Worm (Caenorhabditis elegans) whole organism, early embryonic: ENCODE measurements around the gene xbp-1.

ENCODE experiments used
- B0310.2 ChIP-seq: sonication (generic microtip); optimal IDR thresholded peaks from 2 replicates; lab custom pipeline; 2016; ENCODE audit warnings: mild to moderate bottlenecking, missing genetic modification characterization, missing compliant biosample characterization
- F13C5.2 ChIP-seq: sonication (generic microtip); optimal IDR thresholded peaks from 2 replicates; lab custom pipeline; 2017; ENCODE audit warnings: mild to moderate bottlenecking, missing genetic modification characterization, inconsistent platforms, missing compliant biosample characterization
- aly-1 ChIP-seq: sonication (generic microtip); optimal IDR thresholded peaks from 2 replicates; lab custom pipeline; 2016; ENCODE audit warnings: missing genetic modification characterization, missing compliant biosample characterization
- ama-1 ChIP-seq: fragments of 150-350 bp; optimal IDR thresholded peaks from 2 replicates; lab custom pipeline; 2014
- ceh-13 ChIP-seq: fragments of 200-800 bp; sonication (Bioruptor generic); optimal IDR thresholded peaks from 2 replicates; lab custom pipeline; 2018; ENCODE audit warnings: mild to moderate bottlenecking, missing genetic modification characterization, missing compliant biosample characterization
- ceh-36 ChIP-seq: sonication (generic microtip); optimal IDR thresholded peaks from 2 replicates; lab custom pipeline; 2016; ENCODE audit warnings: missing genetic modification characterization, inconsistent platforms, missing compliant biosample characterization
- ets-7 ChIP-seq: sonication (generic microtip); optimal IDR thresholded peaks from 2 replicates; lab custom pipeline; 2016; ENCODE audit warnings: missing genotype, missing genetic modification characterization, missing compliant biosample characterization
- flt-1 ChIP-seq: fragments of 200-800 bp; sonication (Bioruptor generic); IDR thresholded peaks from 2 replicates; pipeline ENCODE4 v1.3.6; 2022; ENCODE audit warnings: missing genetic modification characterization, missing compliant biosample characterization
- hmbx-1 ChIP-seq: sonication (generic microtip); optimal IDR thresholded peaks from 2 replicates; lab custom pipeline; 2016; ENCODE audit warnings: mild to moderate bottlenecking, missing genetic modification characterization, missing compliant biosample characterization
- hmg-4 ChIP-seq: fragments of 200-800 bp; sonication (Bioruptor generic); optimal IDR thresholded peaks from 2 replicates; lab custom pipeline; 2018; ENCODE audit warnings: mild to moderate bottlenecking, missing genetic modification characterization, missing compliant biosample characterization
- hnd-1 ChIP-seq: sonication (generic microtip); optimal IDR thresholded peaks from 2 replicates; lab custom pipeline; 2016; ENCODE audit warnings: missing genetic modification characterization, missing compliant biosample characterization
- pes-1 ChIP-seq: fragments of 200-800 bp; sonication (Bioruptor generic); IDR thresholded peaks from 2 replicates; pipeline ENCODE4 v1.3.6; 2022; ENCODE audit warnings: missing genetic modification reagents, missing genetic modification characterization, missing compliant biosample characterization
- scrt-1 ChIP-seq: fragments of 200-800 bp; sonication (Bioruptor generic); IDR thresholded peaks from 2 replicates; pipeline ENCODE4 v1.3.6; 2022; ENCODE audit warnings: missing genetic modification characterization, missing compliant biosample characterization
- sea-1 ChIP-seq: fragments of 200-800 bp; sonication (Bioruptor generic); conservative IDR thresholded peaks from 2 replicates; pipeline ENCODE4 v1.3.6; 2022; ENCODE audit warnings: missing genetic modification characterization, missing compliant biosample characterization
- tbx-11 ChIP-seq: fragments of 200-800 bp; sonication (Bioruptor generic); IDR thresholded peaks from 2 replicates; pipeline ENCODE4 v1.3.6; 2022; ENCODE audit warnings: missing genetic modification characterization, missing compliant biosample characterization
- tbx-37 ChIP-seq: fragments of 200-800 bp; sonication (Bioruptor generic); conservative IDR thresholded peaks from 2 replicates; pipeline ENCODE4 v1.3.6; 2022; ENCODE audit warnings: missing genetic modification reagents, missing genetic modification characterization, missing compliant biosample characterization
- tra-4 ChIP-seq: sonication (generic microtip); optimal IDR thresholded peaks from 2 replicates; lab custom pipeline; 2017; ENCODE audit warnings: missing genetic modification characterization, missing compliant biosample characterization

The xbp-1 gene

DNA sequence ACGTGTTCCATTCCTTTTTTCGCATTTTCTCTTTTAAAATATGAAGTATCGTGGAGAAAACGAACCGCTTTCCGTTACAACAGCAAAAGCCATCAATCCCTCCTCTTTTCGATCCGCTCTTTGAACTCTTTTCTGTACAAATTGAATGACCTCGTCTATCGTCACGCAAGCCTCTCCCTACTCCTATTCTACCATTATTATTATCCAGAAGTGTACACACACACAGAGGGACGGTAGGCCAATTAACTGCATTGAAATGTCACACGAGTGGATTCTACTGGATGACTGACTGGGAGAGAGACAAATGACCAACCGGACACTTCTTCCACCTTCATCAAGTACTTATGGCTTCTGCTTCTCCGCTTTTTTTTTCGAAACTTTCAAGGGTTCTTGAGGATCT, 14.6 kb downstream of the xbp-1 start:
- no peak for TF ChIP-seq pes-1 (GFP tag; lab: Robert Waterston, UW)
- no peak for TF ChIP-seq aly-1 (tag; lab: Kevin White, UChicago)
- no peak for TF ChIP-seq hmbx-1 (tag; lab: Kevin White, UChicago)
- no peak for TF ChIP-seq sea-1 (GFP tag; lab: Robert Waterston, UW)
- TF ChIP-seq hmg-4 (GFP tag; lab: Kevin White, UChicago), result no peak

DNA sequence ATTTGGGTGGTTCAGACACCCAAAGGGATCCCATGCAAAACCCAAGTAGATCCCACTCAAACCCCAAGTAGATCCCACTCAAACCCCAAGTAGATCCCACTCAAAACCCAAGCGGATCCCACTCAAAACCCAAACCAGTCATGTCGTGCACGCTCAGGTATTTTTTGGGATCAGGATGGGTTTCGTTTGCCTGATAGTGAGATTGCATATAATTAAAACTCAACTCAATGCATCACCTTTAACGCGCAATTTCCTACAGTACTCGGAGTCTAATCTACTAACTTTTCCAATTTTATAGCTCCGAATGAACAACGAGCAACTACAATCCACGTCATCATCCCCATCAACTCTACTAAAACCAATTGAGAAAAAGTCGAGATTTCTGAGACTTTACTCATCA, 15.6 kb downstream of the xbp-1 start, which contains the start of gene phlp-2:
Gene phlp-2, plus strand, starts transcription at position 301 of the 400 bp plus-strand sequence.
- TF ChIP-seq hmbx-1 (tag; lab: Kevin White, UChicago) (no peak), ceh-13 (GFP tag; lab: Kevin White, UChicago) (no peak), scrt-1 (GFP tag; lab: Robert Waterston, UW) (no peak), tra-4 (no peak), pes-1 (GFP tag; lab: Robert Waterston, UW) (no peak), B0310.2 (tag; lab: Kevin White, UChicago) (no peak), ets-7 (no peak), ceh-36 (tag; lab: Kevin White, UChicago) (no peak), flt-1 (no peak), aly-1 (tag; lab: Kevin White, UChicago) (no peak), sea-1 (GFP tag; lab: Robert Waterston, UW) (no peak), F13C5.2 (tag; lab: Kevin White, UChicago) (no peak), hnd-1 (tag; lab: Kevin White, UChicago) (no peak), tbx-11 (GFP tag; lab: Robert Waterston, UW) (no peak), tbx-37 (no peak), hmg-4 (GFP tag; lab: Kevin White, UChicago) (no peak), ama-1 (lab: Kevin White, UChicago) (no peak)

DNA sequence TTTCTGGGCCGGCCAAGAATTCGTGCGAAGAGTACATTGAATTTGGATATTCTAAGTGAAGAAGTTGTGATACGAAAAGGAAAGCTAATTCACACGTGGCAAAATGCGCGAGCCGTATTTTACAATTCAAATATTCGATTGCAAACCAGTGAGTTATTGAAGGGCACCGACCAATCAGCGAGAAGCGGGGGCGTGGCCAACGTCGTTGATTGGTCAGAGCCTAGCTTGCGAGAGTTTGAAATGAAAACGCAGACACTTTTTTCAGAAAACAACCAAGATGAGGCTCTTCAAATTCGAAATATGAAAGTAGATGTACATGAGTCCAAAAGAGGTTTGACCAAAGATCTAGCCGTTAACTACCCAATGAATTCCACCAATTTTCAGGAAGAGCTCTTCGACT, 17.1 kb downstream of the xbp-1 start:
- TF ChIP-seq B0310.2 (tag; lab: Kevin White, UChicago) (no peak), F13C5.2 (tag; lab: Kevin White, UChicago) (no peak), aly-1 (tag; lab: Kevin White, UChicago) (no peak), ama-1 (lab: Kevin White, UChicago) (no peak), tbx-11 (GFP tag; lab: Robert Waterston, UW) (no peak), sea-1 (GFP tag; lab: Robert Waterston, UW) (no peak), hmbx-1 (tag; lab: Kevin White, UChicago) (no peak), tbx-37 (no peak)

DNA sequence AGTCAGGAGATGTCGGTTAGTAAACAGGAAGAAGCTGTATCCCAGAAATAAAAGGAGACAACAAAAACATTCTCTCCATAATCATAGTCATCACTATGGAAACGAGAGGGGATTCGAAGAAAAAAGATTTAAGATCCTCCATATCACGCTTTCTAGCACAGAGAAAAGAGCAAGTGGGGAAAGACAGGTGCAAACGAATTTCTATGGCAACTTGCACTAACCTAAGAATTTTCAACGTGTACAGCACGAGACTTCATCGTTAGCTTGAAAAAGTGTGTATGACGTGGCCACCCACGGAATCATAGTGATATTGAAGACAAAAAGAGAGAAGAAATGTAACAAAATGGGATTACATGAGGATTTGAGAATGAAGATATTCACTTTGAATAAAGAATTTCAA, 27.3 kb downstream of the xbp-1 start:
- TF ChIP-seq hmg-4 (GFP tag; lab: Kevin White, UChicago) (no peak), tra-4 (no peak), ama-1 (lab: Kevin White, UChicago) (no peak), sea-1 (GFP tag; lab: Robert Waterston, UW) (no peak), tbx-37 (no peak), F13C5.2 (tag; lab: Kevin White, UChicago) (no peak), aly-1 (tag; lab: Kevin White, UChicago) (no peak), hmbx-1 (tag; lab: Kevin White, UChicago) (no peak), hnd-1 (tag; lab: Kevin White, UChicago) (no peak)

DNA sequence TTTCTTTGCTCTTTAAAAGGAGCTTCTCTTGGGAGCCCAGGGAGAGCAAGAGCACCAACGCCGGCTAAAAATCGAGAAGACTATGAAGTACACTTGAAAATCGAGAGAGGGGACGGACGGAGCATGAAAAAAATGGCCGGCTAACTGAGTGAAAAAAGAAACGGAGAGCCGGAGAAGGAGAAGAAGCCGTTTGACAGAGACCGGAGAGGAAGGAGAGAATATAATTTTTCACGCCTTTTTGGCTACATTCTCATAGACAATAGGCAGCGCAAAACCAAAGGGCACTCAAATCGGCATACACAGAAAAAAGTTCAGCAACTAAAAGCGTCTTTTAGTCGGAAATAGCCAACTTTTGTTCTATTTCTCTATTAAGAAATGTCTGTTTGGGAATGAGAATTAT, 27.9 kb downstream of the xbp-1 start:
- no peak for TF ChIP-seq hmg-4 (GFP tag; lab: Kevin White, UChicago)

DNA sequence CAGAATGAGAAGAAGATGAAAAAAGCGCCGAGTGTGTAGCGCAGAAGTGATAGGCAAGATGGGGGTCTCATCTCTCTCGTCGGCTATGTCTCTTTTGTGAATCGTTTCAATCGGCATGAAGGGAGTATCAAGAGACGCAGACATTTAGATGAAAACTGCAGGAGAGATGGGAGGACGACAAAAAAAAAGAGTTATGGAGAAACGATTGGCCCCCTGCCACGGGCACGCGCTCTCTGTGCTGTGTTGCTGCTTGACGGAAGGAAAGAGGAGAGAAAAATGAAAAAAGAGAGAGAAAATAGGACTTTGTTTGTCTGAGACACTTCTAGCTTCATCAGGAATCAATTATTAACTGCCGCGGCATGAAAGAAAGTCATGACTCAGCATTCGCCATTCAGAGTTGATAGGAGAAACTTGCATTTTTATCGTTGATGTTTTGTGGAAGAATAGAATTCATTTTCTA, 30.1 kb downstream of the xbp-1 start:
- TF ChIP-seq hmbx-1 (tag; lab: Kevin White, UChicago) (no peak), F13C5.2 (tag; lab: Kevin White, UChicago) (peak; percentile 42), hmg-4 (GFP tag; lab: Kevin White, UChicago) (peak; percentile 70), B0310.2 (tag; lab: Kevin White, UChicago) (no peak), ceh-13 (GFP tag; lab: Kevin White, UChicago) (no peak), aly-1 (tag; lab: Kevin White, UChicago) (no peak), tra-4 (no peak), hnd-1 (tag; lab: Kevin White, UChicago) (no peak)

DNA sequence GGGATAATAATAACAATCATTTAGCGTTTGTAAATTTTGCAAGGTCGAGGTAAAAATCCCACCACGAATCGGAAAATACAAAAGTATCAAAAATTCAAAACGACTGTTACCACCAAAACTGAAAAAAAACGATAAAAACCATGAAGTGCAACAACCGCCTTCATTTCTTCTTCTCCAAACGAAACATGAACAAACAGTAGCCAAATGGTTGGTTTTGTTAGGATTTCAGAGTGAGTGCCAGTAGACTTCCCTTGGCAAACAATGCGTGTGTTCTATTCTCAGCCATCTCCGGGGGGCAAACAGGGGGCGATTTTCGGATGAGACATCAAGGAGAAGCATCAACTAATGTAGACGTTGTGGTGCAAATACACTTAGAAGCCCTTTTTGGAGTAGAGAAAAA, 31.1 kb downstream of the xbp-1 start:
- no peak for TF ChIP-seq ama-1 (lab: Kevin White, UChicago)
- TF ChIP-seq sea-1 (GFP tag; lab: Robert Waterston, UW), result no peak
- no peak for TF ChIP-seq scrt-1 (GFP tag; lab: Robert Waterston, UW)
- TF ChIP-seq F13C5.2 (tag; lab: Kevin White, UChicago), result no peak
- no peak for TF ChIP-seq B0310.2 (tag; lab: Kevin White, UChicago)
- no peak for TF ChIP-seq hmg-4 (GFP tag; lab: Kevin White, UChicago)

DNA sequence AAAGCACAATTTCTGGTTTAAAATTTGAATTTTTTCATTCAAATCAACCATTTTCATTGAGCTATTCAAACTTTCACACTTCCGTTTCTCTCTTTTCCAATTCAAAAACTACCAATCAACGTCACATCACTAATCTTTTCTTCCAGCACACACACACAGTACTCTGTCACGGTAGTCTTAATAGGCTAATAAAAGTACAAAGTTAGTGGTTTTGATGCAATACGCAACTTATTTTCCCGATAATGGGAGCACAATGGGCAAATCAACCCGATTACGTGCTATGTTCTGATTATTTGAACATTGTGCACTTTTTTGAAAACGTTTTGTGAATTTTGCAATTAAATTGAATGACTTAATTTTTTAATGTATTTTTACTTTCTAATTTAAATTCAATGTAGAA, 33.8 kb downstream of the xbp-1 start:
- TF ChIP-seq hmbx-1 (tag; lab: Kevin White, UChicago), result no peak
- TF ChIP-seq tbx-11 (GFP tag; lab: Robert Waterston, UW), result no peak
- TF ChIP-seq tbx-37, result no peak
- no peak for TF ChIP-seq ceh-36 (tag; lab: Kevin White, UChicago)
- TF ChIP-seq ama-1 (lab: Kevin White, UChicago), result no peak
- no peak for TF ChIP-seq pes-1 (GFP tag; lab: Robert Waterston, UW)
- no peak for TF ChIP-seq F13C5.2 (tag; lab: Kevin White, UChicago)
- no peak for TF ChIP-seq ets-7
- TF ChIP-seq sea-1 (GFP tag; lab: Robert Waterston, UW), result no peak
- no peak for TF ChIP-seq B0310.2 (tag; lab: Kevin White, UChicago)
- TF ChIP-seq aly-1 (tag; lab: Kevin White, UChicago), result no peak
- TF ChIP-seq hnd-1 (tag; lab: Kevin White, UChicago), result no peak
- no peak for TF ChIP-seq scrt-1 (GFP tag; lab: Robert Waterston, UW)
